Fruit fly (Drosophila melanogaster) S2 (cell line): ENCODE data around the gene CG32262.

ENCODE experiments used
- CG8478 ChIP-seq: fragments of >200 bp; optimal IDR thresholded peaks from 2 replicates; lab custom pipeline; 2018
- CTCF ChIP-seq, 2 experiments: fragments of >200 bp; optimal IDR thresholded peaks; 2 replicates each; lab custom pipeline; 2018

The CG32262 gene

DNA sequence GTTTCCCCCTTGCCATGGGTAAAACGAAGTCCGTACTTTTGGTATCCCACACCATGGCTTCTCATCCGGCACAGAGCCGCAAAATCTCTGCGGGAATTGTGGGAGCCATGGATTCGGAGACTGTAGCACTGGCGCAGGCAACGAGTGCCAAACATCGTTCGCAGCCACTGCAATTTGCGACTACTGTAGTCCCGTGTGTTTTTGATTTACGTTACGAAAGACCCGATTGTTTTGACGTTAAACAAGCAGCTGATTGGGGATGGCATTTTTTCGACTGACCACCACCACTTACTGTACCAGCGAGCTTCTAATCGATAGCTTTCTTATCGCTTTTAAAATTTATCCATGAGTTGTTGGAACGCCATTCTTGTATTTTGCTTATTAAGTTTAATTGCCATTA lies at the start of gene CG32262:
TSS of gene CG32262 (minus strand) at position 254 of the 400 bp plus-strand sequence.
- TF ChIP-seq CTCF (optimal IDR thresholded peaks at IDR 0.05; lab: Kevin White, UChicago) (no peak), CG8478 (lab: Kevin White, UChicago) (no peak)

- TF ChIP-seq CTCF (optimal IDR thresholded peaks at IDR 0.05; lab: Kevin White, UChicago), result no peak
- no peak for TF ChIP-seq CG8478 (lab: Kevin White, UChicago)
These were observed 46.0 kb upstream of the CG32262 start for dm6 chr3L:3856004-3856403.

- TF ChIP-seq CTCF (optimal IDR thresholded peaks at IDR 0.05; lab: Kevin White, UChicago) (no peak), CG8478 (lab: Kevin White, UChicago) (no peak)
These were observed 45.4 kb upstream of the CG32262 start for dm6 chr3L:3855194-3855980.

dm6 chr3L:3852842-3853241 lies 42.8 kb upstream of the CG32262 start:
- TF ChIP-seq CG8478 (lab: Kevin White, UChicago), result no peak
- TF ChIP-seq CTCF (optimal IDR thresholded peaks at IDR 0.05; lab: Kevin White, UChicago), result no peak

dm6 chr3L:3851847-3852246 lies 41.9 kb upstream of the CG32262 start:
- TF ChIP-seq CG8478 (lab: Kevin White, UChicago), result no peak

DNA sequence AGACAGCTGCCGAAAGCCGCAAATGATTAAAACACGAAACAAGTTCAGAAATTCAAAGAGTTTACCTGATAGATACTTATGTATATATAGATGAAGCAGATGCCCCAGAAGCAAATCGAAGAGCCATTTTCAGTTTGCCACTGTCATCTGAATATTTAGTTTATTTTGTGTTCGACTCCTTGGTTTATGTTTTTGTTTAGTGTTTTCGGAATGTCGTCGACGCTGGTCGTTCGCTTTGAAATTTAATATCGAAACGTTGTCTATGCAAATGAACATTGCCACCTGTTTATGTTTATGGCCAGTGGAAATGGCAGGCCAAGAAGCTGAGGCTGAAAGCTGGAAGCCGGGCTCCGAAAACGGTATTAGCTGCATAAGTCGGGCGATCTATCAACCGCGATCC lies 41.1 kb upstream of the CG32262 start:
- TF ChIP-seq CG8478 (lab: Kevin White, UChicago), result no peak
- TF ChIP-seq CTCF (optimal IDR thresholded peaks at IDR 0.05; lab: Kevin White, UChicago), result no peak

- TF ChIP-seq CG8478 (lab: Kevin White, UChicago), result no peak
- TF ChIP-seq CTCF (optimal IDR thresholded peaks at IDR 0.05; lab: Kevin White, UChicago), result no peak
These were observed 40.5 kb upstream of the CG32262 start for dm6 chr3L:3850477-3850876.

- no peak for TF ChIP-seq CG8478 (lab: Kevin White, UChicago)
- no peak for TF ChIP-seq CTCF (optimal IDR thresholded peaks at IDR 0.05; lab: Kevin White, UChicago)
These were observed 39.8 kb upstream of the CG32262 start for dm6 chr3L:3849763-3850162.

DNA sequence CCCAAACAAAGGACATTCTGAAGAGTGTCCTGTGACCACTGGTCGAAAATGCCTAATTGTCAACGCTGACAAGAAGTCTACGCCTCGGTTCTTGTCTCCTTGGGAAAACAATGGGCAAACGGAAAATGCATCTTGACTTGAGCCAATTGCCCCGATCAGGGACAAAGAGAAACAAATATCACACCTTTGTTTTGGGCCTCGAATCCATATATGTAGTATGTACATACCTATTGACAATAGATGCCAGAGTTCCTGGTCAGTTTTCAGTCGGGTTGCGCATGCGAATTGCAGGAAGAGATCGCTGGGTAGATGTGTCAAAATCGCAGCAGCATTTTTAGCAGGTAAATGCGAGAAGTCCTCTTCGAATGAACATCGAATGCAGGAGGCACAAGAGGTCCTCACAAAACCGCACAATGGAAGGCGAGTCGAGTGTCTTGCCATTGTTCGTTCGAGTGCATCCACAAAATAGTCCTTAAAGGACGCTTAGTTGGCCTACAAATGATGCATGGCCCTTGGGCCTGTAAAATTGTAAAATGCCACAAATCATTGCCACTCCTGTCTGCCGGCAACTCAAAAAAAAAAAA lies 38.8 kb upstream of the CG32262 start:
- TF ChIP-seq CTCF (optimal IDR thresholded peaks at IDR 0.05; lab: Kevin White, UChicago) (no peak), CG8478 (lab: Kevin White, UChicago) (no peak)

DNA sequence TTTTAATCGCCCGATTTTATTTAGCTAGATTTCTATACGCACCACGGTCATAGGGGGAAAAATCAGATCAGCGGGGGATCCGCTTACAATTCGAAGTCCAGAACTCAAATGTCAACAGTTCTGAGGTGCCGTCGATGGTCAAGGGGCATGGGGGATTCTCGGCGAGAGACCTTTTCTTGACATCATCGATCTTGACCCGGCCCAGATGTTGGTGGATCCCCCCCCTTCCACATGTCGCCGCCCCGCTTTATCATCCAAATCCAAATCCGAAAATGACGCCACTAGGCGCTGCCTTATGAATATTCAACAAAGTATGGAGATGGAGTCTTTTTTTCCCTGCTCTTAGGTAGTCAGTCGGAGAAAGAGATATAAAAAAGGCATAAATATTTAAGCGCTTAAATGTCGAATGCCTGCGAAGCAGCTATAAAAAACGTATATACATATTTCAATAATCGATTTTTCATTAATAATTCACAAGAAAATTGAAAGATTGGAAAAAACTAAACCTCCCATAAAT lies 37.9 kb upstream of the CG32262 start:
- no peak for TF ChIP-seq CG8478 (lab: Kevin White, UChicago)
- no peak for TF ChIP-seq CTCF (optimal IDR thresholded peaks at IDR 0.05; lab: Kevin White, UChicago)

DNA sequence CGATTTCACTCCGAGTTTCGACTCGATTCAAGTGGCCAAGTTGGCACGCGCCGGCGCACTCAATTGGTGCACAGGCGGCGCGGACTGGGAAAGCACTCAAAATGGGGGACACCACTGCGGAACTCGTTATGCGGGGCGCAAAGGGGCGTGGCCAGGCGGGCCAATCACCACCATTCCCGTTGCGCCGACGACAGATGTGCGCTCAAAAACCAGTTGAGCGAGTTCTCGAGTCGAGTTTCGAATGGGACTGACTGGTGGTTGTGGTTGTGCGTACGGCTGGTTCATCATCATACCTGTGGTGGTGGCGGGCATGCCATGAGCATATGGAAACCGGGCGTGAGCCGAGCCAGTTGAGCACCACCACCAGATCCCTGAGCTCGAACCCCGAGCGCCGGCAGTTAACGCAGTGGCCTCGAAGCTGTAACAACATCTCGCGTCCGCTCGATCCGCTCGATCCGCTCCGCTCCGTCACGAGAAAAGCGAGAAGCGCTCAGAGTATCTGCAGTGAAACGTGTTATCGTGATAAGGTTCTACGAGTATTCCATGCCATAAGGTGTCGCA lies 35.9 kb upstream of the CG32262 start, which contains the start of gene Awh:
TSS of gene Awh (plus strand) at position 392 of the 561 bp plus-strand sequence.
- TF ChIP-seq CG8478 (lab: Kevin White, UChicago) (no peak), CTCF (optimal IDR thresholded peaks at IDR 0.05; lab: Kevin White, UChicago) (no peak)

DNA sequence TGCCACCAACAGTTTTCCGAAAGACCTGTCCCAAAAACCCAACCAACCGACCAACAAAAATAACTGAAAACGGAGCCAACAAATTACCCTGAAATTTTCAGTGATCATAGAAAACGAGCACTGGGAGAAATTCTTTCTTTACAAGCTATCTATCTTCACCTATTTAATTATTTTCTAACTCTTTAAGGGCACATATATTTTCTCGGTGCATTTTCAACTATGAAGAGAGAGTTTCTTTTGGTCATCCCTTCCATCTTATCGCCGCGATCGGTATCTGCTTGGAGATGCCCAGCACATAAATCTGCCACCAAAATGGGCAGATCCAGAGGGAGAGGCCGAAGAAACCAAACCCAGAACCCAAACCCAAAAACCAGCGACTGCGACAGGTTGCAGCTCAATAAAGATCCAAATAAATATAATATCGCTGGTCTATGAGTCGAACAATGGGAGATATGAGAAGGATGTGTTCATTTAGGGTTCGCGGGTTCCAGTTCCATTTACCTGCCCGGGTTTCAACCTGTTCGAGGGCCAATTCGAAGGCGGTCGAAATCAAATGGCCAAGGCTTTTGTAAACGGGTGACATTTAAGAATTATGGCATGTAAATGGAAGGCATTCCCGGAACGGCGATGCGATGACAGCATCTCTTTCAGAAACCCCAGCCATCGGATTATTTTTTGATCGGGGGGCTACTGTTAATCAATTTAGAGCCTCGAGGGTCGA lies 33.1 kb upstream of the CG32262 start:
- no peak for TF ChIP-seq CG8478 (lab: Kevin White, UChicago)
- TF ChIP-seq CTCF (optimal IDR thresholded peaks at IDR 0.05; lab: Kevin White, UChicago), result no peak

DNA sequence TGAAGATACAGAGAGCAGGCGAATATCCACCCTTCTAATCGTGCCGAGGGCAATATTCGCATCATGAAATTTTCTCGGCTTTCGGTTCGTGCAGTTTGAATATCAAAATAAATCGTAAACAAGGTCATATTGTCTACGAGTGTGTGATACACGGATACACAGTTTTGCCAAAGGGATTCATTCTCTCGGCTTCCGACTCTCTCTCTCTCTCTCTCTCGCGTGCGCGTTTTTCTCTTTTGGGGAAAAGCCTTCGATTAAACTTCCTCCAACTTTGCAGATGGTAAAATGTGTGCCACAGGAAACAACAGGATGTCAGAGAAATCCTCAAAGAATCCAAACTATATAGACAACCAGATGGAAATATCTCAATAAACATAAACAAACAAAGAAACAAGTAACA lies 18.1 kb upstream of the CG32262 start:
- TF ChIP-seq CTCF (optimal IDR thresholded peaks at IDR 0.05; lab: Kevin White, UChicago), result no peak
- no peak for TF ChIP-seq CG8478 (lab: Kevin White, UChicago)

- TF ChIP-seq CG8478 (lab: Kevin White, UChicago) (no peak), CTCF (optimal IDR thresholded peaks at IDR 0.05; lab: Kevin White, UChicago) (no peak)
These were observed 16.5 kb upstream of the CG32262 start for dm6 chr3L:3826541-3826940.
